Fruit fly (Drosophila melanogaster): ENCODE measurements around the gene Nup43.

Gene Nup43

dm6 chr3R:18393436-18393835, 27.0 kb downstream of the Nup43 start:
- no peak for TF ChIP-seq CTCF (optimal IDR thresholded peaks at IDR 0.05)
- no peak for TF ChIP-seq CG8478 (optimal IDR thresholded peaks at IDR 0.05)

dm6 chr3R:18394876-18395275, 28.4 kb downstream of the Nup43 start:
- TF ChIP-seq CG8478 (optimal IDR thresholded peaks at IDR 0.05): no peak
- no peak for TF ChIP-seq CTCF (optimal IDR thresholded peaks at IDR 0.05)

DNA sequence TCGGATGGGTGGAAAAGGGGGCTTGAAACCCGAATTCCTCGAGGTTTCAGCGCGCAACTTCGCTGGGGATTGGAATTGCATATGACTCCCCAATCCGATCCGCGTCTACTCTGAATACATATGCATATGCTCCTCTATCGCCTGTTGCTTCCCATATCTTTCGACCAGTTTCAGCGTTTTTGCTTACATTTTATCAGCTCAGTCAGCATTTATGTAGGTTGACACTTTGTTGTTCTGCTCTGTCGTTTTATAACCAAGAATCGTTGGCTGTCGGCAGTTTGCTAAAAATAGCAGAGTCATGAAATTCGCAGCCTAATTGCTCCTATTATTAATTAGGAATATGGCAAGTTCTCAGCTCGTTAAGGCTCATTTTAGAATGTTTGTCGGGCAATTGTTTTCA, 29.3 kb downstream of the Nup43 start:
- TF ChIP-seq CTCF (optimal IDR thresholded peaks at IDR 0.05): no peak
- TF ChIP-seq CG8478 (optimal IDR thresholded peaks at IDR 0.05): no peak

DNA sequence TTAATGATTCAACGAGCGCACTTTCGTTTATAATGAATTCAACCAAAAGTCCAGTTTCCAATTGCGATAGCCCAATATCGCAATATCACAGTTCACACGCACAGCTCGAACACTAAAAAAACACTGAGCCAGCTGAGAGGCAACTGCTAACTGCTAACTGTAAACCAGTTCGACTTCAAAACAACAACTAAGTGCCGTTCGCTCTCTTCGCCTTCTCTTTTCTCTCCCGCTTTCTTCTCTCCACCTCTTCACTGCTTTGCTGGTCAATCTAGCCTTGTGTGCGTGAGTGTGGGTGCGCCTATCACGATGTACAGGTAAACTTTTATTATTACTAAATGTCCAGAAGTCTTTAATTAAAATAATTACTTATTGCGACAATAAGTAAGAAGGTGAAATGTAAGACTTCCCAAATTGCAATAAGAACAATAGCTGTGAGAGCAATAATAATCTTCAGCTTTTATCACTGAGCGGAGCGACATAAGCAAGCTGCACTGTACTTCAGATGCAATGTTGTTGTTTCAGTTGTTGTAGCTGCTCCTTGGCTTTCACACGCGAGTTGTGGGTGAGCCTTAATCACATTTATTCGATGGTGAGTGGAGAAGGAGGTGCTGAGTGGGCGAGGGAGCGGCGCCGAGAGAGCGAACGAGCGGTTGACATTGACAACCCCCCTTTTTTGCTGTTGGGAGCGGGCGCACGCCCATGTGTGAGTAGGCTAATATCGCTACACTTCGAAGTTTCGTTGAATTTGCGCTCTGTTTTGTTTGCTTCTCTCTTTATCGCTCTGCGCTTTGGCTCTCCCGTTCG, 30.6 kb downstream of the Nup43 start, which contains the start of gene Vti1b:
Gene Vti1b, plus strand, starts transcription at position 195 of the 804 bp plus-strand sequence.
- TF ChIP-seq CG8478 (optimal IDR thresholded peaks at IDR 0.05) (no peak), CTCF (optimal IDR thresholded peaks at IDR 0.05) (no peak)

- no peak for TF ChIP-seq CTCF (optimal IDR thresholded peaks at IDR 0.05)
- TF ChIP-seq CG8478 (optimal IDR thresholded peaks at IDR 0.05): no peak
Observed at dm6 chr3R:18397834-18398378, 31.5 kb downstream of the Nup43 start.

DNA sequence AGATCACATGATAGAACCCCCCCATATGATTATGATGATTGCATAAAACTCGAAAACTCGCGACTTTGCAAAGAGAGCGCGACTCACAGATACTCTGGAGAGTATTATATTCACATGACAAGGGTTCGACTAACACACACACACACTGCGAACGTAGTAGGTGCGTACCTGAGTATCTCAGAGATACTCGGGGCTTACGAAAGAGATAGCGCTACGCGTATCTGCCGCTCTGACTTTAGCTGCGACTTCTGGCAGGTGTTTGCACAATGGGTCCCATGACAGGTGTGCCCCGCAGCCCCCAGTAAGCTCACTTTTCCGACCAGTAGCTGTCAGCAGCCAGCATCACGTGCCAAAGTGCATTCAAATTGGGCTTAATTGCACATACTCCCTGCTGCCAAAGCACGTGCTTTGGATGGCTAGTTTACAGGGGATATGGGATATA, 32.0 kb downstream of the Nup43 start:
- TF ChIP-seq CTCF (optimal IDR thresholded peaks at IDR 0.05) (no peak), CG8478 (optimal IDR thresholded peaks at IDR 0.05) (no peak)

- no peak for TF ChIP-seq CG8478 (optimal IDR thresholded peaks at IDR 0.05)
- peak in 1 of 2 experiments; percentile 25 for TF ChIP-seq CTCF (optimal IDR thresholded peaks at IDR 0.05)
Observed at dm6 chr3R:18398954-18399697, 32.7 kb downstream of the Nup43 start, which contains the start of gene Vha100-2. Gene Vha100-2 (minus strand): TSS chr3R:18399169.

DNA sequence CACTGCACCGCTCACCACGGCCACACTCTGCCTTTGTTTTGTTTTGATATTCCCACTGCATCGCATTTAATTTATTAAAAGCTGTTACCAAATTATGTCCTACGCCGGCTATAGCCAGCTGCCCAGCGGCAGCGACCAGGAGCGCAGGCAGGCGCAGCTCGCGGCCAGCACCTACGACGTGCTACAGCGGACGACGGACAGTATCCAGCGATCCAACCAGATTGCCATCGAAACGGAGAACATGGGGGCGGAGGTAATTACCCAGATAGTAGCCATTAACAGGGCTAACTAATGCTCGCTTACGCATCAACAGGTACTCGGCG, 33.2 kb downstream of the Nup43 start:
- TF ChIP-seq CTCF (optimal IDR thresholded peaks at IDR 0.05) (no peak), CG8478 (optimal IDR thresholded peaks at IDR 0.05) (no peak)

DNA sequence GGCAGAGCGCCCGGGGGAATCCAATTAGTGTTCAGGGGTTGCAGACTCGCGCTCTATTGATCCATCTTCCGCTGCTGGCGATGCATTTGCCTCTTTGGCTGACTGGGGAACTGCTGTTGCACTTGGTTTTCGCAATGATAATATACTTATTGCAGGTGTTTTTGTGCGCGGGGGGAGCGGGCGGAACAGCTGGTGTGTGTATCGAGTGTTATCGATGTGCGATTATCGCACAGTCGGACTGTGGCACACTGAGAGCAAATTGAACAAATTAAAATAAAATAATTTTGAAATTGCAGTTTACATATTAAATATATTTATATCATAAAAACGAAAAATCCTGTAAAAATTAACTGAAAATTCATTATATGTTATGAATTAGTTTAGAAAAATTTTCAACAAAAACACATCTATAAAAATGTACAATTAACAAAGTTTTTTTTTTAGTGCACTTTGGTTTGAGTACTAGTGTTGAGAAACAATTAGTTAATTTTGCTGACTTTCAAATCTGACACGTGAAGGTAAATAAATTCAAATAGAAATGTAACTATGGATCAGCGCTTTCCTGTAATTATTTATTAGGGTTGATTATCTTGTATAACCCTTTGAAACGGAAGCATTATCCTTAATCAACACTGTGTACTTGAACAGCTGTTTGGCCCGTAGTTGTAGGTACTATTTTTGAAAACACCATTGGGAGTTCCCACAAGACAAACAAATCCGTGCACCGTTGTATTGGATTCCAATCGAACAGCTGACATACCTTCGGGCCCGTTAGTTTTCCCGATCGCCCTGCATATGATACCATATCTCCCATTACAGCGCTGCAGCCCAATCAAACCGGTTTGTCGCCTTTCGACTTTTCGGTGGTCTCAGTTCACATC, 36.4 kb downstream of the Nup43 start, which contains the start of the genes Wdr37 and koko:
Gene Wdr37, minus strand, starts transcription at position 168 of the 881 bp plus-strand sequence.
Gene koko, plus strand, starts transcription at position 478 of the 881 bp plus-strand sequence.
- TF ChIP-seq CG8478 (optimal IDR thresholded peaks at IDR 0.05) (no peak), CTCF (optimal IDR thresholded peaks at IDR 0.05) (no peak)

- TF ChIP-seq CG8478 (optimal IDR thresholded peaks at IDR 0.05) (no peak), CTCF (optimal IDR thresholded peaks at IDR 0.05) (no peak)
Observed at dm6 chr3R:18404713-18405112, 38.3 kb downstream of the Nup43 start, which contains the start of gene CG7685. Gene CG7685 (plus strand): TSS chr3R:18404940.

dm6 chr3R:18411205-18411749, 44.8 kb downstream of the Nup43 start, which contains the start of gene CG10864:
Gene CG10864 (minus strand): TSS chr3R:18411631.
- TF ChIP-seq CG8478 (optimal IDR thresholded peaks at IDR 0.05) (no peak), CTCF (optimal IDR thresholded peaks at IDR 0.05) (no peak)

DNA sequence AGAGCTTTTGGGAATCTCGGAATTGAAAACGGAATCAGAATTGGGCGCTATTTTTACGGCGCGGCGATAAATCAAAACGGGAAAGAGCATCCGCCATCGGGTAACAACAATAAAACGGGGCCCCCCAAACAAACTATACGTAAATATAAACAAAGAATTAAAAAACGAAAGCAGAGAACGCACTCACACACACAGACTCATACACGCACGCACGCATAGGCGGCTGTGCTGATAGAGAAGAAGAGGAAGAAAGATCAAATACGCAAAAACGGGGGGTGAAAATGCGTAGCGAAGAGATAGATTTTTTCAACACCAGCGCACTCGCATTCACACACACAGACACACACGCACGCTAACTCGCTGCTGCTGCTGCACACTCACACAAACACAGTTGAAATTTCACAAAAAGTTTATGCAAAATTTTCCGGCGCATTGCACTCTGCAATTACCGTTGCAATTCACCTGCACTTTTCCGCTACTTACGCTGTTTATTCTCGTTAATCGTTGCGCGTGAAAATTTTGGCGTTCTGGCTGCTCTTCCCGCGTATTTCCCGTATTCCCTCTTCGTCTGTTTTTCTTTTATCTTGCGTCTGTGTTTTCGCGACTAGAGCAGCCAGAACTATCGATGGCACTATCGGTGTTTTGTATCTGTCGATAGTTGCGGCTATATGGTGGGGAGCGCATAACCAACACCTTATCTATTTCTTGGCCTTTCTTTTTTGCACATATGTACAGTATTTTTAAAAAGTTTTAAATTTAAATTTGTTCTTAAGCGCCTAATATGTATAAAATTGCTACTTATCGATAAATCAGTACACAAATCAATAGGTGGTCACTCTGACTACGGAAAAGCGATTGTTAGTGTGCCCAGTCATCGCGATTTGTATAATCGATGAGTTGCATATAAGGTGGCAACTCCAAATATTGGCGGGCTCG, 46.1 kb downstream of the Nup43 start, which contains the start of gene CG31122:
Gene CG31122, minus strand, starts transcription at position 596 of the 936 bp plus-strand sequence.
- TF ChIP-seq CTCF (optimal IDR thresholded peaks at IDR 0.05) (no peak), CG8478 (optimal IDR thresholded peaks at IDR 0.05) (no peak)
